Worm (Caenorhabditis elegans): Measurements from ENCODE around the gene math-16.
"Not testable (repeated sequence)": the region's sequence is repeated elsewhere in the genome, so short reads cannot be mapped to it uniquely, and the experiment has no call there.

The math-16 gene

ce11 chrII:1870875-1871592, 7.5 kb downstream of the math-16 start, which contains the start of gene math-10:
Gene math-10, plus strand, starts transcription at chrII:1871542.
- no peak for TF ChIP-seq ztf-23 (GFP tag; IDR thresholded peaks at IDR 0.05)
- no peak for TF ChIP-seq ztf-29 (GFP tag; IDR thresholded peaks at IDR 0.05)
- TF ChIP-seq T22C8.4 (GFP tag; IDR thresholded peaks at IDR 0.05), result no peak
- no peak for TF ChIP-seq flt-1 (GFP tag; IDR thresholded peaks at IDR 0.05)
- no peak for TF ChIP-seq med-1 (GFP tag; optimal IDR thresholded peaks at IDR 0.05; ENCODE audit: insufficient read depth)

ce11 chrII:1869120-1869519, 9.4 kb downstream of the math-16 start, which contains the start of gene math-14:
Gene math-14, plus strand, starts transcription at chrII:1869420.
- TF ChIP-seq ztf-23 (GFP tag; IDR thresholded peaks at IDR 0.05), result no peak
- TF ChIP-seq med-1 (GFP tag; optimal IDR thresholded peaks at IDR 0.05; ENCODE audit: insufficient read depth), result no peak
- no peak for TF ChIP-seq flt-1 (GFP tag; IDR thresholded peaks at IDR 0.05)
- TF ChIP-seq tab-1 (GFP tag; IDR thresholded peaks at IDR 0.05), result no peak
- no peak for TF ChIP-seq klf-2 (GFP tag; conservative IDR thresholded peaks at IDR 0.05)
- no peak for TF ChIP-seq ref-1 (GFP tag; conservative IDR thresholded peaks at IDR 0.05)
- TF ChIP-seq cog-1 (tag; optimal IDR thresholded peaks at IDR 0.05), result no peak
- TF ChIP-seq ztf-29 (GFP tag; IDR thresholded peaks at IDR 0.05), result no peak
- no peak for TF ChIP-seq T22C8.4 (GFP tag; IDR thresholded peaks at IDR 0.05)

DNA sequence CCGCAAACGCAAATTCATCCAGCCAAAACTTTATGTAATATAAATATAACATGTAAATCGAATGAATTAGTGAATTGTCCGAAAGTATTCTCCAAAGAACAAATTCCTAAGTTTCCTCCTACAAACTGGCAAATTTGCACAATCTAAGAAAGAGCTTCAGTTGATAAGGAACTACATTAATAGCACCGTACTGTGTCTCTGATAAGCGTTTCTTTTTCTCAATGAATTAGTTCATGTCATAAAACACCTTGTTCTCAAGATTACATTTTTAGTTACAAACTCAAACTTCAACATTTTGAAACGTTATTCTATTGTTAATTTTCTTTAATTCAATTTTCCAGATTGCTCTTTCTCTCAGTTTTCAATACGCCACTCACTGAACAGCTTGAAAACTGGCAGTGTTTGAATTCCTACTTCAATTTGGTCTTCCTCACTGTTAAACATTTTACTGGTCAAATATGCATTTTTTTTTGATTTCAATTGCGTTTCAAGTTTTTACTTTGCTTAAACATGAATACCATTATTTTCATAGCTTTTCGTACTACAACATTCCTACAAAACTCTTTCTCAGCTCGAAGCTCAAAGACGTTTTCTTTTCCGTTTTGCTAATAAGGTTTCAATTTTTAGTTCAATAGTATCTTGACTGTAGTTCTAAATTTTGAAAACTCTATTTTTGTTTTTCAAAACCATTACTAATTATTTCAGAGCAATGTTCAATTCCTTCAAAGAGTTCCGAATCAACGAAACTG, 12.7 kb downstream of the math-16 start, which contains the start of gene math-15:
TSS of gene math-15 (plus strand) at position 699 of the 749 bp plus-strand sequence.
- TF ChIP-seq T22C8.4 (GFP tag; IDR thresholded peaks at IDR 0.05) (no peak), cog-1 (tag; optimal IDR thresholded peaks at IDR 0.05) (no peak), tab-1 (GFP tag; IDR thresholded peaks at IDR 0.05) (no peak), ref-1 (GFP tag; conservative IDR thresholded peaks at IDR 0.05) (no peak), flt-1 (GFP tag; IDR thresholded peaks at IDR 0.05) (no peak), ztf-23 (GFP tag; IDR thresholded peaks at IDR 0.05) (no peak), med-1 (GFP tag; optimal IDR thresholded peaks at IDR 0.05; ENCODE audit: insufficient read depth) (no peak), ztf-29 (GFP tag; IDR thresholded peaks at IDR 0.05) (no peak), klf-2 (GFP tag; conservative IDR thresholded peaks at IDR 0.05) (no peak)

DNA sequence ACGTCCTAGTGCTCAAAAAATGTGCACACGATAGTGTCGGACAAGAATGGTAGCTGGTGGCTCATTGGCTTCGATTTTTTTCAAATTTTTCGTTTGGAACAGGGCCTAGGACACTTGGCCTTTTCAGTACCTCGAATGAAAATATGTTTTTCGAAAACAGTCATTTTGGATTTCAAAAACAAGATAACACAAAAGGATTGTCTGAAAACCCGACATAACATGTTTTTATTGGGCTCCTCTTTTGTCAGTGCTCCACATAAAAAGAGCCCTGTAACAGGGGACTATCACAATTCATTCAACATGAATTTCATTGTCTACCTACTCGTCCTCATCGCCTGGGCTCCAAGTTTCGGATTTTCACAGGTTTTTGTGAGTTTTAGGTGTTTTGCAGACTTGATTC, 14.3 kb downstream of the math-16 start, which contains the start of gene C16C4.17:
TSS of gene C16C4.17 (plus strand) at position 301 of the 400 bp plus-strand sequence.
- TF ChIP-seq tab-1 (GFP tag; IDR thresholded peaks at IDR 0.05) (no peak), ref-1 (GFP tag; conservative IDR thresholded peaks at IDR 0.05) (no peak), ztf-23 (GFP tag; IDR thresholded peaks at IDR 0.05) (no peak), T22C8.4 (GFP tag; IDR thresholded peaks at IDR 0.05) (no peak), med-1 (GFP tag; optimal IDR thresholded peaks at IDR 0.05; ENCODE audit: insufficient read depth) (no peak), cog-1 (tag; optimal IDR thresholded peaks at IDR 0.05) (no peak), flt-1 (GFP tag; IDR thresholded peaks at IDR 0.05) (no peak), ztf-29 (GFP tag; IDR thresholded peaks at IDR 0.05) (no peak), klf-2 (GFP tag; conservative IDR thresholded peaks at IDR 0.05) (no peak)

- not testable (repeated sequence) for TF ChIP-seq ref-1 (GFP tag; conservative IDR thresholded peaks at IDR 0.05); klf-2 (GFP tag; conservative IDR thresholded peaks at IDR 0.05); cog-1 (tag; optimal IDR thresholded peaks at IDR 0.05)
Measured at ce11 chrII:1862334-1862733, 16.2 kb downstream of the math-16 start, which contains the start of gene fbxb-98. Gene fbxb-98, plus strand, starts transcription at chrII:1862634.

DNA sequence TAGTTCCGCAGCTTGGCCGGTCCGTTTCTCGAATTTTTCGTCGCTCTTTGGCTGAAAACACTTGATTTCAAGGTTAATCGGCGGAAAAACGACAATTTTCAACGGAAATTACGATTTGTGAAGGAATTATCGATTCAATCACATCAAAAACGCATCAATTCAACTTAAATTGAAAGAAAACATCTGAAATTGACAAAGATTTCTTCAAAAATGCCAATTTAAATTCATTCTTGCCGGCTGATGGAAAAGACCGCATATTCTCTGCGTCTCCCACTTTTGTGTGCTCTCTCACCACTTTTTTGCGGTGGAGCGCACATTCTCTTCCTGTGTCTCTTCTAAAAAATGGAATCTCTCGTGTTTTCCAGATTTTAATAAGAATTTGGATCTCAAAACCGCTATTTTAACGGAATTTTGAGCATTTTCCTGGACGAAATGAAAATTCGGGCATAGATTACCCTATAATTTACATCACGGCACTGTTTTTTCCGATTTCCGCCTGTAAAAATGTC, 17.2 kb downstream of the math-16 start, which contains the start of gene C16C4.18:
TSS of gene C16C4.18 (minus strand) at position 51 of the 509 bp plus-strand sequence.
- not testable (repeated sequence) for TF ChIP-seq klf-2 (GFP tag; conservative IDR thresholded peaks at IDR 0.05); T22C8.4 (GFP tag; IDR thresholded peaks at IDR 0.05); flt-1 (GFP tag; IDR thresholded peaks at IDR 0.05)

ce11 chrII:1854094-1854493, 24.5 kb downstream of the math-16 start, which contains the start of gene fbxb-95:
Gene fbxb-95, plus strand, starts transcription at chrII:1854394.
- TF ChIP-seq klf-2 (GFP tag; conservative IDR thresholded peaks at IDR 0.05); flt-1 (GFP tag; IDR thresholded peaks at IDR 0.05); med-1 (GFP tag; optimal IDR thresholded peaks at IDR 0.05; ENCODE audit: insufficient read depth): not testable (repeated sequence)

ce11 chrII:1852503-1852902, 26.1 kb downstream of the math-16 start, which contains the start of gene C52E2.2:
Gene C52E2.2, plus strand, starts transcription at chrII:1852803.
- TF ChIP-seq tab-1 (GFP tag; IDR thresholded peaks at IDR 0.05), result no peak
- no peak for TF ChIP-seq ztf-23 (GFP tag; IDR thresholded peaks at IDR 0.05)

ce11 chrII:1851716-1852115, 26.8 kb downstream of the math-16 start:
- TF ChIP-seq ref-1 (GFP tag; conservative IDR thresholded peaks at IDR 0.05), result no peak
- no peak for TF ChIP-seq ztf-23 (GFP tag; IDR thresholded peaks at IDR 0.05)
- TF ChIP-seq med-1 (GFP tag; optimal IDR thresholded peaks at IDR 0.05; ENCODE audit: insufficient read depth), result no peak
- TF ChIP-seq klf-2 (GFP tag; conservative IDR thresholded peaks at IDR 0.05), result no peak
- no peak for TF ChIP-seq flt-1 (GFP tag; IDR thresholded peaks at IDR 0.05)
- TF ChIP-seq T22C8.4 (GFP tag; IDR thresholded peaks at IDR 0.05), result no peak
- no peak for TF ChIP-seq ztf-29 (GFP tag; IDR thresholded peaks at IDR 0.05)
- no peak for TF ChIP-seq cog-1 (tag; optimal IDR thresholded peaks at IDR 0.05)
- TF ChIP-seq tab-1 (GFP tag; IDR thresholded peaks at IDR 0.05), result no peak

All from whole organism, midembryonic.